Worm (Caenorhabditis elegans) whole organism, young adult: ENCODE measurements around the gene ZK262.2.

Source experiments
- B0019.2 ChIP-seq: fragments of 200-800 bp; sonication (Bioruptor generic); conservative IDR thresholded peaks from 2 replicates; pipeline ENCODE4 v1.3.6; 2022; ENCODE audit warnings: missing genetic modification reagents, missing genetic modification characterization, missing compliant biosample characterization
- B0261.1 ChIP-seq: sonication (generic microtip); optimal IDR thresholded peaks from 2 replicates; lab custom pipeline; 2016; ENCODE audit warnings: mild to moderate bottlenecking, missing genetic modification characterization, moderate library complexity, missing compliant biosample characterization
- C17E4.6 ChIP-seq: fragments of 200-800 bp; sonication (Bioruptor generic); IDR thresholded peaks from 2 replicates; pipeline ENCODE4 v1.3.6; 2022; ENCODE audit warnings: missing genetic modification reagents, missing genetic modification characterization, missing compliant biosample characterization
- F23B12.7 ChIP-seq: sonication (generic microtip); optimal IDR thresholded peaks from 2 replicates; lab custom pipeline; 2017; ENCODE audit warnings: missing genetic modification characterization, mild to moderate bottlenecking, missing compliant biosample characterization, antibody characterized with exemption, moderate library complexity; ENCODE audit not compliant: insufficient read depth
- F52B5.7 ChIP-seq: sonication (generic microtip); optimal IDR thresholded peaks from 2 replicates; lab custom pipeline; 2016; ENCODE audit warnings: mild to moderate bottlenecking, missing genetic modification characterization, missing compliant biosample characterization
- F57C9.4 ChIP-seq: sonication (generic microtip); optimal IDR thresholded peaks from 2 replicates; lab custom pipeline; 2017; ENCODE audit warnings: mild to moderate bottlenecking, missing genetic modification characterization, missing compliant biosample characterization
- T07F8.4 ChIP-seq: sonication (generic microtip); optimal IDR thresholded peaks from 2 replicates; lab custom pipeline; 2016; ENCODE audit warnings: mild to moderate bottlenecking, missing genetic modification characterization, moderate library complexity, missing compliant biosample characterization
- T26A5.8 ChIP-seq: sonication (generic microtip); optimal IDR thresholded peaks from 2 replicates; lab custom pipeline; 2016; ENCODE audit warnings: missing genetic modification characterization, missing compliant biosample characterization
- Y53F4B.3 ChIP-seq: fragments of 200-800 bp; sonication (Bioruptor generic); IDR thresholded peaks from 2 replicates; pipeline ENCODE4 v1.3.6; 2022; ENCODE audit warnings: missing genetic modification reagents, missing genetic modification characterization, missing compliant biosample characterization
- Y56A3A.18 ChIP-seq: fragments of 200-800 bp; sonication (Bioruptor generic); IDR thresholded peaks from 2 replicates; pipeline ENCODE4 v1.3.6; 2022; ENCODE audit warnings: missing genetic modification reagents, missing genetic modification characterization, missing compliant biosample characterization
- ama-1 ChIP-seq, 3 experiments: fragments of 150-350 bp in 1 of 3; sonication (generic microtip) in 2 of 3; optimal IDR thresholded peaks; 2 replicates each; lab custom pipeline; 2014 to 2018; ENCODE audit warnings: missing biosample characterization in 2 of 3, missing genetic modification characterization in 2 of 3, missing genetic modification reagents in 2 of 3
- aptf-3 ChIP-seq: fragments of 200-800 bp; sonication (Bioruptor generic); IDR thresholded peaks from 2 replicates; pipeline ENCODE4 v1.3.6; 2022; ENCODE audit warnings: missing genetic modification characterization, missing compliant biosample characterization
- attf-3 ChIP-seq: fragments of 200-800 bp; sonication (Bioruptor generic); conservative IDR thresholded peaks from 2 replicates; pipeline ENCODE4 v1.3.6; 2022; ENCODE audit warnings: missing genetic modification reagents, missing genetic modification characterization, missing compliant biosample characterization
- attf-5 ChIP-seq: fragments of 200-800 bp; sonication (Bioruptor generic); optimal IDR thresholded peaks from 2 replicates; lab custom pipeline; 2018; ENCODE audit warnings: mild to moderate bottlenecking, missing genetic modification characterization, missing compliant biosample characterization
- cebp-1 ChIP-seq, 2 experiments: fragments of 200-800 bp in 1 of 2; sonication (Bioruptor generic) in 1 of 2; sonication (generic microtip) in 1 of 2; IDR thresholded peaks in 1 of 2; optimal IDR thresholded peaks in 1 of 2; 2 replicates each; pipeline versions ENCODE4 v1.3.6 to Lab custom; 2017 to 2022; ENCODE audit warnings: missing compliant biosample characterization in 2 of 2, missing genetic modification characterization in 2 of 2, mild to moderate bottlenecking in 1 of 2, missing genetic modification reagents in 1 of 2, moderate library complexity in 1 of 2
- ceh-100 ChIP-seq: fragments of 200-800 bp; sonication (Bioruptor generic); IDR thresholded peaks from 2 replicates; pipeline ENCODE4 v1.3.6; 2022; ENCODE audit warnings: missing genetic modification reagents, missing genetic modification characterization, missing compliant biosample characterization
- die-1 ChIP-seq: sonication (generic microtip); optimal IDR thresholded peaks from 2 replicates; lab custom pipeline; 2016; ENCODE audit warnings: missing genotype, mild to moderate bottlenecking, missing genetic modification characterization, missing compliant biosample characterization
- dox-1 ChIP-seq: fragments of 200-800 bp; sonication (Bioruptor generic); IDR thresholded peaks from 2 replicates; pipeline ENCODE4 v1.3.6; 2022; ENCODE audit warnings: missing genetic modification reagents, missing genetic modification characterization, missing compliant biosample characterization
- egl-18 ChIP-seq: fragments of 200-800 bp; sonication (Bioruptor generic); IDR thresholded peaks from 2 replicates; pipeline ENCODE4 v1.3.6; 2022; ENCODE audit warnings: missing genetic modification reagents, missing genetic modification characterization, missing compliant biosample characterization
- egrh-3 ChIP-seq: fragments of 200-800 bp; sonication (Bioruptor generic); IDR thresholded peaks from 2 replicates; pipeline ENCODE4 v1.3.6; 2022; ENCODE audit warnings: missing genetic modification reagents, missing genetic modification characterization, missing compliant biosample characterization
- him-1 ChIP-seq: sonication (generic microtip); optimal IDR thresholded peaks from 2 replicates; lab custom pipeline; 2016; ENCODE audit warnings: missing genotype, missing genetic modification reagents, missing genetic modification characterization, missing compliant biosample characterization
- hlh-26 ChIP-seq: fragments of 200-800 bp; sonication (Bioruptor generic); conservative IDR thresholded peaks from 2 replicates; pipeline ENCODE4 v1.3.6; 2022; ENCODE audit warnings: missing genetic modification reagents, missing genetic modification characterization, missing compliant biosample characterization
- hsf-1 ChIP-seq: fragments of 200-800 bp; sonication (Bioruptor generic); IDR thresholded peaks from 2 replicates; pipeline ENCODE4 v1.3.6; 2022; ENCODE audit warnings: missing genetic modification reagents, missing genetic modification characterization, missing compliant biosample characterization
- lag-1 ChIP-seq: fragments of 200-800 bp; sonication (Bioruptor generic); IDR thresholded peaks from 2 replicates; pipeline ENCODE4 v1.3.6; 2022; ENCODE audit warnings: missing genetic modification reagents, missing genetic modification characterization, missing compliant biosample characterization
- lin-26 ChIP-seq: fragments of 200-800 bp; sonication (Bioruptor generic); IDR thresholded peaks from 2 replicates; pipeline ENCODE4 v1.3.6; 2022; ENCODE audit warnings: missing genetic modification reagents, missing genetic modification characterization, missing compliant biosample characterization
- lin-35 ChIP-seq, 3 experiments: fragments of 150-350 bp in 2 of 3; sonication (generic microtip) in 1 of 3; optimal IDR thresholded peaks; 2 replicates each; lab custom pipeline; 2014 to 2018; ENCODE audit warnings: missing biosample characterization in 3 of 3, missing genetic modification characterization in 3 of 3, missing genetic modification reagents in 3 of 3
- lin-40 ChIP-seq: sonication (generic microtip); optimal IDR thresholded peaks from 2 replicates; lab custom pipeline; 2016; ENCODE audit warnings: missing genetic modification characterization, mild to moderate bottlenecking, missing compliant biosample characterization, missing genotype, missing genetic modification reagents
- lin-54 ChIP-seq: fragments of 200-800 bp; sonication (Bioruptor generic); optimal IDR thresholded peaks from 2 replicates; lab custom pipeline; 2018; ENCODE audit warnings: mild to moderate bottlenecking, missing genetic modification characterization, missing compliant biosample characterization
- madf-3 ChIP-seq: fragments of 200-800 bp; sonication (Bioruptor generic); IDR thresholded peaks from 2 replicates; pipeline ENCODE4 v1.3.6; 2022; ENCODE audit warnings: missing genetic modification reagents, missing genetic modification characterization, missing compliant biosample characterization
- mxl-1 ChIP-seq: sonication (generic microtip); optimal IDR thresholded peaks from 2 replicates; lab custom pipeline; 2016; ENCODE audit warnings: missing genetic modification characterization, missing compliant biosample characterization
- nfya-2 ChIP-seq: fragments of 200-800 bp; sonication (Bioruptor generic); IDR thresholded peaks from 2 replicates; pipeline ENCODE4 v1.3.6; 2022; ENCODE audit warnings: missing genetic modification reagents, missing genetic modification characterization, missing compliant biosample characterization
- nhr-27 ChIP-seq: fragments of 200-800 bp; sonication (Bioruptor generic); optimal IDR thresholded peaks from 2 replicates; lab custom pipeline; 2018; ENCODE audit warnings: mild to moderate bottlenecking, missing genetic modification characterization, moderate library complexity, missing compliant biosample characterization
- repo-1 ChIP-seq: sonication (generic microtip); optimal IDR thresholded peaks from 2 replicates; lab custom pipeline; 2017; ENCODE audit warnings: mild to moderate bottlenecking, missing genetic modification characterization, missing compliant biosample characterization
- snpc-1.1 ChIP-seq: sonication (generic microtip); optimal IDR thresholded peaks from 2 replicates; lab custom pipeline; 2017; ENCODE audit warnings: missing genetic modification characterization, mild to moderate bottlenecking, missing compliant biosample characterization, antibody characterized with exemption, moderate library complexity, missing genotype, missing genetic modification reagents; ENCODE audit not compliant: insufficient read depth
- snpc-3.4 ChIP-seq: sonication (generic microtip); optimal IDR thresholded peaks from 2 replicates; lab custom pipeline; 2017; ENCODE audit warnings: missing genetic modification characterization, mild to moderate bottlenecking, missing compliant biosample characterization, antibody characterized with exemption, moderate library complexity, missing genotype, missing genetic modification reagents
- snpc-4 ChIP-seq, 5 experiments: fragments of 150-350 bp in 1 of 5; sonication (generic microtip) in 4 of 5; optimal IDR thresholded peaks; 2 replicates each; lab custom pipeline; 2014 to 2018; ENCODE audit warnings: missing genetic modification characterization in 5 of 5, missing biosample characterization in 3 of 5, antibody characterized with exemption in 2 of 5, mild to moderate bottlenecking in 2 of 5, missing compliant biosample characterization in 2 of 5, missing genotype in 2 of 5, moderate library complexity in 2 of 5, missing genetic modification reagents in 1 of 5
- somi-1 ChIP-seq: fragments of 200-800 bp; sonication (Bioruptor generic); optimal IDR thresholded peaks from 2 replicates; lab custom pipeline; 2018; ENCODE audit warnings: mild to moderate bottlenecking, missing genetic modification characterization, missing compliant biosample characterization
- tbp1 ChIP-seq: fragments of 200-800 bp; sonication (Bioruptor generic); optimal IDR thresholded peaks from 2 replicates; lab custom pipeline; 2018; ENCODE audit warnings: mild to moderate bottlenecking, missing genetic modification characterization, missing compliant biosample characterization
- tbx-9 ChIP-seq: sonication (generic microtip); optimal IDR thresholded peaks from 2 replicates; lab custom pipeline; 2016; ENCODE audit warnings: borderline replicate concordance, missing genetic modification characterization, inconsistent platforms, missing compliant biosample characterization
- unc-130 ChIP-seq: sonication (generic microtip); optimal IDR thresholded peaks from 2 replicates; lab custom pipeline; 2016; ENCODE audit warnings: missing genetic modification reagents, missing genetic modification characterization, missing compliant biosample characterization
- zfh-2 ChIP-seq: fragments of 200-800 bp; sonication (Bioruptor generic); conservative IDR thresholded peaks from 2 replicates; pipeline ENCODE4 v1.3.6; 2022; ENCODE audit warnings: missing genetic modification reagents, missing genetic modification characterization, missing compliant biosample characterization
- ztf-6 ChIP-seq: fragments of 200-800 bp; sonication (Bioruptor generic); IDR thresholded peaks from 2 replicates; pipeline ENCODE4 v1.3.6; 2022; ENCODE audit warnings: missing genetic modification reagents, missing genetic modification characterization, missing compliant biosample characterization

Gene ZK262.2

DNA sequence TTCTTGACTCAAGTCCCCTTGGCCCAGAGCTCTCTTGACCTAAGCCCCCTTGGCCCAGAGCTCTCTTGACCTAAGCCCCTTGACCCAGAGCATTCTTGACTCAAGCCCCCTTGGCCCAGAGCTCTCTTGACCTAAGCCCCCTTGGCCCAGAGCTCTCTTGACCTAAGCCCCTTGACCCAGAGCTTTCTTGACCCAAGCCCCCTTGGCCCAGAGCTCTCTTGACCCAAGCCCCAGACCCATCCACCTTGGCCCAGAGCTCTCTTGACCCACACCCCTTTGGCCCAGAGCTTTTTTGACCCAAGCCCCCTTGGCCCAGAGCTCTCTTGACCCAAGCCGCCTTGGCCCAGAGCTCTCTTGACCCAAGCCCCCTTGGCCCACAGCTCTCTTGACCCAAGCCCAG, 3.1 kb upstream of the ZK262.2 start:
- 0 out of 2 replicates have a peak, but pooled peaks have one; percentile 7 for TF ChIP-seq hsf-1 (GFP tag; lab: Robert Waterston, UW)
- TF ChIP-seq zfh-2 (GFP tag; lab: Robert Waterston, UW) = peak; percentile 47; the same call in 1 of the 2 replicates
- peak; percentile 76; the same call in 1 of the 2 replicates for TF ChIP-seq egrh-3

DNA sequence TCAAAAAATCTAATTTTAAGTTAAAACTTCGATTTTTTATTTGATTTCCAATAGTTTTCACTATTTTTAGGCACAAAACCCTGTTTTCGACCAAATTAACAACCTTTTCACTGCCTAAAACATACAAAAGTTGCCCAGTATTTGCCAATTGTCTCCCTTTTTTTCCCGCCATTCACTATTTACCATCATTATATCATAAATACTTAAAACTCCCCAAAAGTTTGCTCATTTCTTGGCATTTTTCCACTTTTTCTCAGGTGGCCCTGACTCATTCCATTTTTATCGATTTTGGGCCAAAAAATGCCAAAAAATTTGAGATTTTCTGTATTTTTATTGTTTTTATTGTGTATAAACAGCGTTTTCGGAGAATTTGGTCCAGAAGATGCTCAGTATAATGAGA, 1.3 kb upstream of the ZK262.2 start, which contains the start of gene txt-8:
TSS of gene txt-8 (plus strand) at position 301 of the 400 bp plus-strand sequence.
- TF ChIP-seq somi-1 (GFP tag; lab: Kevin White, UChicago) (no peak), aptf-3 (GFP tag; lab: Robert Waterston, UW) (no peak)

DNA sequence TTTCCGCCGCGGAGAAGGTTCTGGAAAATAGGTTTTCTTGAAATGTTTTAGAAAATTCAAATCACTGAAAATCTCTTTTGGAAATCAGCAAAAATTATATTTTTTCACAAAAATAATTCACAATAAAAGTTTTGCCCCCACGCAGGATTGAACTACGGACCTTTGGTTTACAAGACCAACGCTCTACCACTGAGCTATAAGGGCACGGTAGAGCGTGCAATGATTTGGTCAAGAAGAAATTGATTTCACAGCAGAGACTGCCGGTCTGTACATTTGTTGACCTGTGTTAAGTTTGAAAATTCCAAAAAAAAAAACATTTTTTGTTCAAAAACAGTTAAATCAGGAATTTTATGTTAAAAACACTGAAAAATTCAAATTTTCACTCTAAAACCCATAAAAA, 436 bp downstream of the ZK262.2 start:
- TF ChIP-seq lin-54 (GFP tag; lab: Kevin White, UChicago) (peak; percentile 19), him-1 (tag; lab: Kevin White, UChicago) (peak; percentile 70), lin-26 (GFP tag; lab: Robert Waterston, UW) (peak; percentile 79), ama-1 (optimal IDR thresholded peaks at IDR 0.05; lab: Kevin White, UChicago) (no peak), ama-1 (GFP tag; optimal IDR thresholded peaks at IDR 0.05; lab: Kevin White, UChicago) (peak in 1 of 2 experiments; percentile 31), Y53F4B.3 (GFP tag; lab: Robert Waterston, UW) (no peak; the same call in 1 of the 2 replicates), B0019.2 (GFP tag; lab: Robert Waterston, UW) (no peak), hlh-26 (no peak), F52B5.7 (tag; lab: Kevin White, UChicago) (no peak), Y56A3A.18 (GFP tag; lab: Robert Waterston, UW) (peak; percentile 77; the same call in 1 of the 2 replicates), lin-35 (GFP tag; optimal IDR thresholded peaks at IDR 0.05; lab: Kevin White, UChicago) (peak in 1 of 3 experiments; percentile 56), unc-130 (peak; percentile 16), nfya-2 (no peak), repo-1 (tag; lab: Kevin White, UChicago) (no peak), mxl-1 (tag; lab: Kevin White, UChicago) (peak; percentile 70), attf-3 (GFP tag; lab: Robert Waterston, UW) (0 out of 2 replicates have a peak, but pooled peaks have one; percentile 20), B0261.1 (peak; percentile 85), egl-18 (GFP tag; lab: Robert Waterston, UW) (no peak), tbp1 (GFP tag; lab: Kevin White, UChicago) (peak; percentile 92), tbx-9 (tag; lab: Kevin White, UChicago) (no peak), lag-1 (GFP tag; lab: Robert Waterston, UW) (no peak), lin-40 (tag; lab: Kevin White, UChicago) (no peak), cebp-1 (GFP tag; IDR thresholded peaks at IDR 0.05; lab: Robert Waterston, UW) (no peak), cebp-1 (tag; optimal IDR thresholded peaks at IDR 0.05; lab: Kevin White, UChicago) (peak; percentile 47), attf-5 (peak; percentile 5), nhr-27 (tag; lab: Kevin White, UChicago) (no peak), die-1 (peak; percentile 67), T26A5.8 (tag; lab: Kevin White, UChicago) (peak; percentile 25), snpc-3.4 (tag; lab: Kevin White, UChicago) (peak; percentile 45), snpc-4 (GFP tag; optimal IDR thresholded peaks at IDR 0.05; lab: Kevin White, UChicago) (peak; percentile 60), snpc-4 (tag; optimal IDR thresholded peaks at IDR 0.05; lab: Kevin White, UChicago) (peak in 2 of 4 experiments; percentile 18 to 74), snpc-1.1 (peak; percentile 44), C17E4.6 (peak; percentile 54; the same call in 1 of the 2 replicates), F57C9.4 (tag; lab: Kevin White, UChicago) (no peak), ceh-100 (GFP tag; lab: Robert Waterston, UW) (no peak), dox-1 (GFP tag; lab: Robert Waterston, UW) (peak; percentile 51; the same call in 1 of the 2 replicates), zfh-2 (GFP tag; lab: Robert Waterston, UW) (no peak), ztf-6 (GFP tag; lab: Robert Waterston, UW) (no peak), egrh-3 (no peak), F23B12.7 (tag; lab: Kevin White, UChicago) (peak; percentile 23), T07F8.4 (peak; percentile 1), madf-3 (GFP tag; lab: Robert Waterston, UW) (no peak)
